Fruit fly (Drosophila melanogaster) whole organism, adult: ENCODE measurements around the gene Pbp45.

Source experiments
- CG11617 ChIP-seq: fragments of 200-800 bp; sonication (Bioruptor generic); optimal IDR thresholded peaks from 2 replicates; lab custom pipeline; 2017; ENCODE audit warnings: mild to moderate bottlenecking, missing biosample characterization, missing genetic modification reagents, missing genetic modification characterization
- CG12768 ChIP-seq: fragments of 200-800 bp; sonication (Bioruptor generic); optimal IDR thresholded peaks from 2 replicates; lab custom pipeline; 2017; ENCODE audit warnings: missing biosample characterization, missing genetic modification characterization, mild to moderate bottlenecking, moderate library complexity, missing genetic modification reagents
- CG14711 ChIP-seq: fragments of 200-800 bp; sonication (Bioruptor generic); optimal IDR thresholded peaks from 2 replicates; lab custom pipeline; 2018; ENCODE audit warnings: missing biosample characterization, mild to moderate bottlenecking, missing genetic modification characterization, moderate library complexity
- CG1620 ChIP-seq: fragments of 200-800 bp; sonication (Bioruptor generic); optimal IDR thresholded peaks from 2 replicates; lab custom pipeline; 2016; ENCODE audit warnings: missing biosample characterization, missing genetic modification characterization
- CG33017 ChIP-seq: fragments of 200-800 bp; sonication (Bioruptor generic); optimal IDR thresholded peaks from 2 replicates; lab custom pipeline; 2018; ENCODE audit warnings: missing biosample characterization, mild to moderate bottlenecking, missing genetic modification characterization, moderate library complexity
- CG5204 ChIP-seq: fragments of 200-800 bp; sonication (Bioruptor generic); optimal IDR thresholded peaks from 2 replicates; lab custom pipeline; 2016; ENCODE audit warnings: missing biosample characterization, missing genetic modification characterization
- CG7045 ChIP-seq: fragments of 200-800 bp; sonication (Bioruptor generic); optimal IDR thresholded peaks from 2 replicates; lab custom pipeline; 2017; ENCODE audit warnings: missing biosample characterization, mild to moderate bottlenecking, missing genetic modification characterization
- CG7101 ChIP-seq: fragments of 200-800 bp; sonication (Bioruptor generic); optimal IDR thresholded peaks from 2 replicates; lab custom pipeline; 2018; ENCODE audit warnings: missing biosample characterization, mild to moderate bottlenecking, missing genetic modification characterization, moderate library complexity
- Clk ChIP-seq: fragments of 200-800 bp; sonication (Bioruptor generic); optimal IDR thresholded peaks from 2 replicates; lab custom pipeline; 2017; ENCODE audit warnings: missing biosample characterization, missing genetic modification characterization
- Crg-1 ChIP-seq: fragments of 200-800 bp; sonication (Bioruptor generic); optimal IDR thresholded peaks from 2 replicates; lab custom pipeline; 2016; ENCODE audit warnings: missing biosample characterization, missing genetic modification characterization
- Hr96 ChIP-seq: fragments of 200-800 bp; sonication (Bioruptor generic); optimal IDR thresholded peaks from 2 replicates; lab custom pipeline; 2016; ENCODE audit warnings: missing biosample characterization, missing genetic modification characterization
- Mnt ChIP-seq: fragments of 200-800 bp; sonication (Bioruptor generic); optimal IDR thresholded peaks from 2 replicates; lab custom pipeline; 2016; ENCODE audit warnings: missing biosample characterization, mild to moderate bottlenecking, missing genetic modification characterization
- bab1 ChIP-seq: fragments of 200-800 bp; sonication (Bioruptor generic); optimal IDR thresholded peaks from 3 replicates; lab custom pipeline; 2019; ENCODE audit warnings: missing biosample characterization, mild to moderate bottlenecking, missing genetic modification characterization, moderate library complexity
- cic ChIP-seq: fragments of 200-800 bp; sonication (Bioruptor generic); optimal IDR thresholded peaks from 2 replicates; lab custom pipeline; 2017; ENCODE audit warnings: missing biosample characterization, mild to moderate bottlenecking, missing genetic modification characterization, moderate library complexity
- cnc ChIP-seq, 2 experiments: fragments of >200 bp; optimal IDR thresholded peaks; 2 replicates each; lab custom pipeline; 2017
- kay ChIP-seq: fragments of 200-800 bp; sonication (Bioruptor generic); peaks from one replicate; lab custom pipeline; 2016; ENCODE audit warnings: missing biosample characterization, missing genetic modification characterization, borderline replicate concordance
- ovo ChIP-seq: fragments of 200-800 bp; sonication (Bioruptor generic); optimal IDR thresholded peaks from 2 replicates; lab custom pipeline; 2016; ENCODE audit warnings: missing biosample characterization, missing genetic modification characterization
- pad ChIP-seq: fragments of 200-800 bp; sonication (Bioruptor generic); optimal IDR thresholded peaks from 3 replicates; lab custom pipeline; 2017; ENCODE audit warnings: missing biosample characterization, missing genetic modification characterization, mild to moderate bottlenecking, moderate library complexity, missing genetic modification reagents
- tj ChIP-seq: fragments of 200-800 bp; sonication (Bioruptor generic); optimal IDR thresholded peaks from 3 replicates; lab custom pipeline; 2017; ENCODE audit warnings: missing biosample characterization, mild to moderate bottlenecking, missing genetic modification characterization, moderate library complexity
- toe ChIP-seq: fragments of 200-800 bp; sonication (Bioruptor generic); optimal IDR thresholded peaks from 2 replicates; lab custom pipeline; 2016; ENCODE audit warnings: missing biosample characterization, missing genetic modification characterization

Pbp45 gene

DNA sequence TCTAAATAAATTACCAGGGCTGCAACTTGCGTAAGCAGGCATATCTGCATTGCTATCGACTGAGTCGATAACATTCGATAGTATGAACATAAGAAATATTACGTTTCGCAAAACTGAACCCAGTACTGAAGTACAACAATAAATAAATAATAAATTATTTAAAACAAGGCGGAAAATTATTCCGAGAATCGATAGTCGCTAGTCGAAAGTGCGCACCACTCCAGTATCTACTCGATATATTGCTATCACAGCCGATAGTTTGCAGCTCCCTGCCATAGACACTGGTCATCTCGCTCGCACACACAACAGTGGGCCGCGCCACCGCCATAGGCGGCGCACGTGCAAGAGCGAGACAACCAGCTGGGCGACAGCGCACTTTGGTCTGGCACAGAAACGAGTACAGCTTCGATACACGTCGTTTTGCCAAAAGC, 45.9 kb downstream of the Pbp45 start, which contains the start of gene nsl1:
Gene nsl1 (plus strand): TSS at position 411 of the 431 bp plus-strand sequence.
- TF ChIP-seq bab1 (GFP tag; lab: Kevin White, UChicago), result peak; percentile 30
- peak; percentile 50 for TF ChIP-seq Crg-1 (GFP tag; lab: Kevin White, UChicago)
- TF ChIP-seq toe (GFP tag; lab: Kevin White, UChicago), result peak; percentile 77
- TF ChIP-seq cic (GFP tag; lab: Kevin White, UChicago), result peak; percentile 57
- TF ChIP-seq CG14711 (tag; lab: Kevin White, UChicago), result no peak
- TF ChIP-seq pad (GFP tag; lab: Kevin White, UChicago), result peak; percentile 57
- TF ChIP-seq Mnt (GFP tag; lab: Kevin White, UChicago), result peak; percentile 80
- peak; percentile 22 for TF ChIP-seq ovo
- TF ChIP-seq CG1620, result peak; percentile 52
- TF ChIP-seq tj (GFP tag; lab: Kevin White, UChicago), result no peak
- no peak for TF ChIP-seq CG7045 (GFP tag; lab: Kevin White, UChicago)
- peak; percentile 53 for TF ChIP-seq CG11617 (GFP tag; lab: Kevin White, UChicago)
- peak; percentile 22 for TF ChIP-seq Hr96 (GFP tag; lab: Kevin White, UChicago)
- TF ChIP-seq kay (GFP tag; lab: Kevin White, UChicago), result no peak
- peak; percentile 40 for TF ChIP-seq CG7101 (tag; lab: Kevin White, UChicago)
- peak; percentile 45 for TF ChIP-seq Clk (GFP tag; lab: Kevin White, UChicago)
- TF ChIP-seq CG12768 (GFP tag; lab: Kevin White, UChicago), result peak; percentile 81
- peak; percentile 13 for TF ChIP-seq CG33017
- no peak for TF ChIP-seq cnc (optimal IDR thresholded peaks at IDR 0.05; lab: Kevin White, UChicago)
- TF ChIP-seq CG5204, result peak; percentile 20

DNA sequence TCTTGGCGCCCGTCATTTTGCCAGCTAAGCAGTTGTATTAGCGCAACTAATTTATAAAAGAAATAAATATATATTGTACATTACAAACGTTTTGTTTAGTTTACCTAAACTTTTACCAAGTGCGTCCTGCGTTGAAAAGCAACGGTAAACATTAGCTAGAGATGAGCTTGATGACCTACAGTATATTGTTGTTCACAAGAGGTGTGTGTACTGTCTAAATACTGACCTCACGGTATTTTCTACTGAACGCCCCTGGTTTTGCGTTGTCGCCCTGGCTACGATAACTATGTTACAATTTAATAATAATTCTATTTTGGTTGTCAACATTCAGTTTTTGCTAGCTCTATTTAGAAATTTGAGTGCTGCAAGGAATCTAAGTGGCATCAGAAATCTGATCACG, 46.9 kb downstream of the Pbp45 start, which contains the start of gene Acyp2:
Gene Acyp2 (plus strand): TSS at position 262 of the 400 bp plus-strand sequence.
- TF ChIP-seq kay (GFP tag; lab: Kevin White, UChicago), result no peak
- no peak for TF ChIP-seq tj (GFP tag; lab: Kevin White, UChicago)
- peak; percentile 67 for TF ChIP-seq toe (GFP tag; lab: Kevin White, UChicago)
- no peak for TF ChIP-seq CG11617 (GFP tag; lab: Kevin White, UChicago)
- no peak for TF ChIP-seq Clk (GFP tag; lab: Kevin White, UChicago)
- TF ChIP-seq Crg-1 (GFP tag; lab: Kevin White, UChicago), result no peak
- no peak for TF ChIP-seq CG33017
- no peak for TF ChIP-seq cnc (optimal IDR thresholded peaks at IDR 0.05; lab: Kevin White, UChicago)
- peak; percentile 17 for TF ChIP-seq bab1 (GFP tag; lab: Kevin White, UChicago)
- TF ChIP-seq ovo, result peak; percentile 60
- TF ChIP-seq CG14711 (tag; lab: Kevin White, UChicago), result no peak
- peak; percentile 37 for TF ChIP-seq Mnt (GFP tag; lab: Kevin White, UChicago)
- peak; percentile 6 for TF ChIP-seq pad (GFP tag; lab: Kevin White, UChicago)
- TF ChIP-seq CG5204, result no peak
- no peak for TF ChIP-seq CG7101 (tag; lab: Kevin White, UChicago)
- TF ChIP-seq CG7045 (GFP tag; lab: Kevin White, UChicago), result no peak
- TF ChIP-seq CG12768 (GFP tag; lab: Kevin White, UChicago), result no peak
- TF ChIP-seq Hr96 (GFP tag; lab: Kevin White, UChicago), result no peak
- TF ChIP-seq CG1620, result peak; percentile 33
- no peak for TF ChIP-seq cic (GFP tag; lab: Kevin White, UChicago)

DNA sequence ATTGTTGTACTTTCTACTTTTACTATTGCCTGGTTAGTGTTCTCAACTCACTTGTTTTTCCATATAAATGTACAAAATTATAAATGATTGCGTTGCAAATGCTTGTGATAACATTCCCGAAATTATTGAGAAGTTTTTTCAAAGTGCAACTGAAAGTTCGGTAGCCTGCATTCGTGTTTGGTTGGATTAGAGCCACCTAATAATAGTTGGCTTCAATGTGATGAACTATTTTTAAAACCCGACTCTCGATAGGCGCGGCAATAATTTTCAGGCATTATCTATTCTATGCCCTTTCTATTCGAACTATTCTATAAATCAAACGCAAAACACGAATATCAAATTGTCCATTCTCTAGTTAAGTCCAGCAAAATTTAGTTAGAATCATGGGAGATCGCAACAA, 51.1 kb downstream of the Pbp45 start, which contains the start of gene Uros2:
Gene Uros2 (plus strand): TSS at position 301 of the 400 bp plus-strand sequence.
- no peak for TF ChIP-seq CG7101 (tag; lab: Kevin White, UChicago)
